Worm (Caenorhabditis elegans): Measurements from ENCODE around the gene F59E11.5.

Gene F59E11.5

DNA sequence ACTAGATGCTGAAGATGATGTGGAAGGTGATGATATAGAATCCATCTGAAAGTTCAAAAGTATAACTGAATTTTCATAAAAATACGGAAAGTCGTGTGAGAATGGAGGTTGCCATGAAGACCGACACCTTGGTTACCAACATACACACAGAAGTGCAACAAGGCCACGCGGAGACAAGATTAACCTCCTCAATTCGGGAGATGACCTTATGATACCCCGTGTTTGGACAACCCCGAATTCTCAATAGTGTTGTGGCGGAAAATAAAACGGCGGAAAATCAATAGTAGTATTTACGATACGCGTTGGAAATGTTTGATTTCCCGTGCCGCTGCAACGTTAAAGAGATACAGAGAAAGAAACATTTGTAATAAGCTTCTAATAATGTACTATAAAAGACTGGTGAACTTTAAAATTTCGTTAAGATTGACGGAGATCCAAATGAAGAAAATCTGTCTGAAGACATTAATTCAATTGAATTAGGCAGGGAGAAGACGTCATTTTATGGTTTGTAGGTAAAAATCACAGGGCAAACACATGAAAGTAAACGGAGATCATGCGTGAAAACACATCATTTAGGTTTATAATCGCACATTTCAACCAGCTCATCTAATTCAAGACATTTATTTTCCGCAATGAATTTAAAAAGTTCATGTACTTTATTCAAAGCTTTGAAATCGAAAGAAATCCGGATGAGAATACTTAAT lies 30.7 kb upstream of the F59E11.5 start, which contains the start of gene nhr-44:
Gene nhr-44 (minus strand): TSS at position 51 of the 704 bp plus-strand sequence.
- TF ChIP-seq nhr-25 (tag; optimal IDR thresholded peaks at IDR 0.05) (peak; percentile 78), pha-4 (tag; optimal IDR thresholded peaks at IDR 0.05) (peak; percentile 46), elt-1 (tag; optimal IDR thresholded peaks at IDR 0.05) (no peak)

ce11 chrV:8966086-8966485 lies 28.8 kb upstream of the F59E11.5 start, which contains the start of gene nhr-219:
nhr-219 (minus strand) TSS chrV:8966186.
- TF ChIP-seq fos-1 (tag; optimal IDR thresholded peaks at IDR 0.05) (no peak), hmg-11 (tag; optimal IDR thresholded peaks at IDR 0.05) (no peak), nhr-76 (tag; optimal IDR thresholded peaks at IDR 0.05) (no peak), sea-2 (GFP tag; optimal IDR thresholded peaks at IDR 0.05) (no peak), ama-1 (optimal IDR thresholded peaks at IDR 0.05) (no peak), elt-1 (tag; optimal IDR thresholded peaks at IDR 0.05) (no peak), R02D3.7 (tag; optimal IDR thresholded peaks at IDR 0.05) (no peak), nhr-43 (tag; optimal IDR thresholded peaks at IDR 0.05; ENCODE audit: poor library complexity, severe bottlenecking) (no peak)

- TF ChIP-seq sea-2 (GFP tag; optimal IDR thresholded peaks at IDR 0.05), result no peak
- TF ChIP-seq snpc-4 (tag; optimal IDR thresholded peaks at IDR 0.05), result no peak
- TF ChIP-seq nhr-11 (tag; optimal IDR thresholded peaks at IDR 0.05), result no peak
- no peak for TF ChIP-seq nhr-25 (tag; optimal IDR thresholded peaks at IDR 0.05)
- no peak for TF ChIP-seq nhr-12 (tag; optimal IDR thresholded peaks at IDR 0.05)
- no peak for TF ChIP-seq elt-1 (tag; optimal IDR thresholded peaks at IDR 0.05)
- no peak for TF ChIP-seq elt-3 (tag; optimal IDR thresholded peaks at IDR 0.05)
- TF ChIP-seq mml-1 (tag; optimal IDR thresholded peaks at IDR 0.05), result no peak
- TF ChIP-seq nhr-23 (tag; optimal IDR thresholded peaks at IDR 0.05), result no peak
Observed at ce11 chrV:8972271-8972670, 22.6 kb upstream of the F59E11.5 start, which contains the start of gene nhr-195. nhr-195 (minus strand) TSS chrV:8972371.

ce11 chrV:8974889-8975422 lies 19.9 kb upstream of the F59E11.5 start, which contains the start of gene nhr-143:
nhr-143 (minus strand) TSS chrV:8974939.
- TF ChIP-seq daf-12 (tag; optimal IDR thresholded peaks at IDR 0.05), result no peak
- TF ChIP-seq unc-62 (GFP tag; optimal IDR thresholded peaks at IDR 0.05), result no peak
- peak; percentile 11 for TF ChIP-seq ceh-28 (tag; optimal IDR thresholded peaks at IDR 0.05)
- peak; percentile 56 for TF ChIP-seq pqm-1 (tag; optimal IDR thresholded peaks at IDR 0.05)
- TF ChIP-seq elt-2 (tag; optimal IDR thresholded peaks at IDR 0.05), result peak; percentile 55
- peak; percentile 31 for TF ChIP-seq nhr-25 (tag; optimal IDR thresholded peaks at IDR 0.05)
- TF ChIP-seq pha-4 (tag; optimal IDR thresholded peaks at IDR 0.05), result peak; percentile 20

- TF ChIP-seq unc-39 (tag; optimal IDR thresholded peaks at IDR 0.05) (no peak), lsy-12 (tag; optimal IDR thresholded peaks at IDR 0.05) (no peak), ceh-28 (tag; optimal IDR thresholded peaks at IDR 0.05) (no peak), pqm-1 (tag; optimal IDR thresholded peaks at IDR 0.05) (peak; percentile 55), elt-2 (tag; optimal IDR thresholded peaks at IDR 0.05) (peak; percentile 4), R02D3.7 (tag; optimal IDR thresholded peaks at IDR 0.05) (no peak), lin-15B (tag; optimal IDR thresholded peaks at IDR 0.05) (no peak), ceh-16 (tag; optimal IDR thresholded peaks at IDR 0.05) (no peak), eor-1 (tag; optimal IDR thresholded peaks at IDR 0.05) (no peak), nhr-11 (tag; optimal IDR thresholded peaks at IDR 0.05) (no peak)
Observed at ce11 chrV:8977895-8978294, 17.0 kb upstream of the F59E11.5 start.

DNA sequence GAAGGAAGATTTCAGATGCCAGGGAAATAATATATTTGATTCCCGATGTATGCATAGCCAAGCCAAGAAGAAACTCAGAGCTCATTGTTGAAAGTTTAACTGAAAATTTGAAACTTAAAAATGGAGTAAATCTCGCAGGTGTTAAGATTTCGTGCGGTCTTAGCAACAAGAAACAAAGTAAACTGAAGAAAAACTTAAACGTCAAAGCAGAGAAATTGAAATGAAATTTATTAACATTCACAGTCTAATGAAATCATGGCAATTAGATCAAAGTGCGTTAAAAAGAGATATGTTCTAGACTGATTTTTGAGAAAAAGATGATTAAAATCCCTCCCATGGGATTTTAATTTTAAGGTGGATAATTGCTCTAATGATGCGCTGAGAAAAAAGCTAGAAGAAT lies 14.1 kb upstream of the F59E11.5 start, which contains the start of gene str-84:
Gene str-84 (minus strand): TSS at position 101 of the 400 bp plus-strand sequence.
- TF ChIP-seq sea-2 (GFP tag; optimal IDR thresholded peaks at IDR 0.05) (no peak), egl-27 (tag; optimal IDR thresholded peaks at IDR 0.05) (no peak)

- TF ChIP-seq R02D3.7 (tag; optimal IDR thresholded peaks at IDR 0.05) (no peak), ZK546.5 (tag; optimal IDR thresholded peaks at IDR 0.05) (no peak), elt-3 (tag; optimal IDR thresholded peaks at IDR 0.05) (no peak), mml-1 (tag; optimal IDR thresholded peaks at IDR 0.05) (no peak), tbx-2 (tag; optimal IDR thresholded peaks at IDR 0.05) (no peak), lin-39 (tag; optimal IDR thresholded peaks at IDR 0.05) (no peak), ceh-28 (tag; optimal IDR thresholded peaks at IDR 0.05) (no peak), nhr-76 (tag; optimal IDR thresholded peaks at IDR 0.05) (no peak), ztf-11 (tag; optimal IDR thresholded peaks at IDR 0.05) (no peak), aly-2 (tag; optimal IDR thresholded peaks at IDR 0.05) (no peak), lin-15B (tag; optimal IDR thresholded peaks at IDR 0.05) (no peak), nhr-23 (tag; optimal IDR thresholded peaks at IDR 0.05) (no peak), fos-1 (tag; optimal IDR thresholded peaks at IDR 0.05) (no peak)
Observed at ce11 chrV:8983604-8984003, 11.3 kb upstream of the F59E11.5 start, which contains the start of gene str-86. str-86 (minus strand) TSS chrV:8983704.

Measured in whole organism, L3 larva.